Worm (Caenorhabditis elegans) whole organism, early embryonic: ENCODE data around the gene Y110A2AL.2.
A peak's percentile ranks its signal among the peaks of the same experiment; 100 is the strongest.

Experiments used
- B0310.2 ChIP-seq: sonication (generic microtip); optimal IDR thresholded peaks from 2 replicates; lab custom pipeline; 2016; ENCODE audit warnings: mild to moderate bottlenecking, missing genetic modification characterization, missing compliant biosample characterization
- F13C5.2 ChIP-seq: sonication (generic microtip); optimal IDR thresholded peaks from 2 replicates; lab custom pipeline; 2017; ENCODE audit warnings: mild to moderate bottlenecking, missing genetic modification characterization, inconsistent platforms, missing compliant biosample characterization
- aly-1 ChIP-seq: sonication (generic microtip); optimal IDR thresholded peaks from 2 replicates; lab custom pipeline; 2016; ENCODE audit warnings: missing genetic modification characterization, missing compliant biosample characterization
- ama-1 ChIP-seq: fragments of 150-350 bp; optimal IDR thresholded peaks from 2 replicates; lab custom pipeline; 2014
- ceh-13 ChIP-seq: fragments of 200-800 bp; sonication (Bioruptor generic); optimal IDR thresholded peaks from 2 replicates; lab custom pipeline; 2018; ENCODE audit warnings: mild to moderate bottlenecking, missing genetic modification characterization, missing compliant biosample characterization
- ceh-36 ChIP-seq: sonication (generic microtip); optimal IDR thresholded peaks from 2 replicates; lab custom pipeline; 2016; ENCODE audit warnings: missing genetic modification characterization, inconsistent platforms, missing compliant biosample characterization
- ets-7 ChIP-seq: sonication (generic microtip); optimal IDR thresholded peaks from 2 replicates; lab custom pipeline; 2016; ENCODE audit warnings: missing genotype, missing genetic modification characterization, missing compliant biosample characterization
- flt-1 ChIP-seq: fragments of 200-800 bp; sonication (Bioruptor generic); IDR thresholded peaks from 2 replicates; pipeline ENCODE4 v1.3.6; 2022; ENCODE audit warnings: missing genetic modification characterization, missing compliant biosample characterization
- hmbx-1 ChIP-seq: sonication (generic microtip); optimal IDR thresholded peaks from 2 replicates; lab custom pipeline; 2016; ENCODE audit warnings: mild to moderate bottlenecking, missing genetic modification characterization, missing compliant biosample characterization
- hmg-4 ChIP-seq: fragments of 200-800 bp; sonication (Bioruptor generic); optimal IDR thresholded peaks from 2 replicates; lab custom pipeline; 2018; ENCODE audit warnings: mild to moderate bottlenecking, missing genetic modification characterization, missing compliant biosample characterization
- hnd-1 ChIP-seq: sonication (generic microtip); optimal IDR thresholded peaks from 2 replicates; lab custom pipeline; 2016; ENCODE audit warnings: missing genetic modification characterization, missing compliant biosample characterization
- pes-1 ChIP-seq: fragments of 200-800 bp; sonication (Bioruptor generic); IDR thresholded peaks from 2 replicates; pipeline ENCODE4 v1.3.6; 2022; ENCODE audit warnings: missing genetic modification reagents, missing genetic modification characterization, missing compliant biosample characterization
- scrt-1 ChIP-seq: fragments of 200-800 bp; sonication (Bioruptor generic); IDR thresholded peaks from 2 replicates; pipeline ENCODE4 v1.3.6; 2022; ENCODE audit warnings: missing genetic modification characterization, missing compliant biosample characterization
- sea-1 ChIP-seq: fragments of 200-800 bp; sonication (Bioruptor generic); conservative IDR thresholded peaks from 2 replicates; pipeline ENCODE4 v1.3.6; 2022; ENCODE audit warnings: missing genetic modification characterization, missing compliant biosample characterization
- tbx-11 ChIP-seq: fragments of 200-800 bp; sonication (Bioruptor generic); IDR thresholded peaks from 2 replicates; pipeline ENCODE4 v1.3.6; 2022; ENCODE audit warnings: missing genetic modification characterization, missing compliant biosample characterization
- tbx-37 ChIP-seq: fragments of 200-800 bp; sonication (Bioruptor generic); conservative IDR thresholded peaks from 2 replicates; pipeline ENCODE4 v1.3.6; 2022; ENCODE audit warnings: missing genetic modification reagents, missing genetic modification characterization, missing compliant biosample characterization
- tra-4 ChIP-seq: sonication (generic microtip); optimal IDR thresholded peaks from 2 replicates; lab custom pipeline; 2017; ENCODE audit warnings: missing genetic modification characterization, missing compliant biosample characterization

Gene Y110A2AL.2

ce11 chrII:2867701-2868100 is at the start of gene Y110A2AL.2:
Gene Y110A2AL.2, plus strand, starts transcription at chrII:2868001.
- no peak for TF ChIP-seq tra-4 (tag; lab: Kevin White, UChicago)
- no peak for TF ChIP-seq hnd-1 (tag; lab: Kevin White, UChicago)
- no peak for TF ChIP-seq pes-1 (GFP tag; lab: Robert Waterston, UW)

- TF ChIP-seq B0310.2 (no peak), sea-1 (GFP tag; lab: Robert Waterston, UW) (no peak), hmbx-1 (tag; lab: Kevin White, UChicago) (no peak), ceh-36 (no peak), aly-1 (tag; lab: Kevin White, UChicago) (no peak), tra-4 (tag; lab: Kevin White, UChicago) (no peak), scrt-1 (GFP tag; lab: Robert Waterston, UW) (no peak)
Measured at ce11 chrII:2822435-2822920, 45.3 kb upstream of the Y110A2AL.2 start, which contains the start of the genes fut-4 and K12H6.10. Gene fut-4, minus strand, starts transcription at chrII:2822535. Gene K12H6.10, plus strand, starts transcription at chrII:2822870.

- TF ChIP-seq hmbx-1 (tag; lab: Kevin White, UChicago), result no peak
Measured at ce11 chrII:2824169-2824568, 43.6 kb upstream of the Y110A2AL.2 start, which contains the start of the genes K12H6.4 and K12H6.9. Gene K12H6.4, minus strand, starts transcription at chrII:2824269. Gene K12H6.9, plus strand, starts transcription at chrII:2824404.

- TF ChIP-seq F13C5.2 (tag; lab: Kevin White, UChicago), result no peak
Measured at ce11 chrII:2826073-2826472, 41.7 kb upstream of the Y110A2AL.2 start, which contains the start of gene K12H6.5. Gene K12H6.5, minus strand, starts transcription at chrII:2826173.

- no peak for TF ChIP-seq aly-1 (tag; lab: Kevin White, UChicago)
- TF ChIP-seq ama-1 (lab: Kevin White, UChicago), result peak; percentile 73
Measured at ce11 chrII:2827859-2828403, 39.9 kb upstream of the Y110A2AL.2 start, which contains the start of gene K12H6.8. Gene K12H6.8, plus strand, starts transcription at chrII:2827896.

- TF ChIP-seq F13C5.2 (tag; lab: Kevin White, UChicago) (no peak), sea-1 (GFP tag; lab: Robert Waterston, UW) (no peak), ceh-13 (GFP tag; lab: Kevin White, UChicago) (no peak), hmg-4 (no peak), scrt-1 (GFP tag; lab: Robert Waterston, UW) (no peak), B0310.2 (no peak), ceh-36 (no peak), pes-1 (GFP tag; lab: Robert Waterston, UW) (no peak), ama-1 (lab: Kevin White, UChicago) (no peak), ets-7 (tag; lab: Kevin White, UChicago) (no peak), tra-4 (tag; lab: Kevin White, UChicago) (no peak), aly-1 (tag; lab: Kevin White, UChicago) (no peak), hnd-1 (tag; lab: Kevin White, UChicago) (no peak), tbx-11 (GFP tag; lab: Robert Waterston, UW) (no peak), tbx-37 (no peak), flt-1 (GFP tag; lab: Robert Waterston, UW) (no peak), hmbx-1 (tag; lab: Kevin White, UChicago) (no peak)
Measured at ce11 chrII:2829482-2829881, 38.3 kb upstream of the Y110A2AL.2 start.

ce11 chrII:2830144-2830543 is 37.7 kb upstream of the Y110A2AL.2 start:
- no peak for TF ChIP-seq ceh-13 (GFP tag; lab: Kevin White, UChicago)
- no peak for TF ChIP-seq hmbx-1 (tag; lab: Kevin White, UChicago)
- TF ChIP-seq tra-4 (tag; lab: Kevin White, UChicago), result no peak
- no peak for TF ChIP-seq scrt-1 (GFP tag; lab: Robert Waterston, UW)
- TF ChIP-seq flt-1 (GFP tag; lab: Robert Waterston, UW), result no peak
- TF ChIP-seq tbx-37, result no peak
- TF ChIP-seq tbx-11 (GFP tag; lab: Robert Waterston, UW), result no peak
- TF ChIP-seq hnd-1 (tag; lab: Kevin White, UChicago), result no peak
- no peak for TF ChIP-seq ceh-36

ce11 chrII:2831173-2831572 is 36.6 kb upstream of the Y110A2AL.2 start, which contains the start of gene K12H6.6:
Gene K12H6.6, minus strand, starts transcription at chrII:2831233.
- no peak for TF ChIP-seq hnd-1 (tag; lab: Kevin White, UChicago)
- no peak for TF ChIP-seq ama-1 (lab: Kevin White, UChicago)
- TF ChIP-seq F13C5.2 (tag; lab: Kevin White, UChicago), result no peak
- no peak for TF ChIP-seq tbx-11 (GFP tag; lab: Robert Waterston, UW)
- no peak for TF ChIP-seq pes-1 (GFP tag; lab: Robert Waterston, UW)
- TF ChIP-seq flt-1 (GFP tag; lab: Robert Waterston, UW), result no peak
- TF ChIP-seq B0310.2, result no peak
- no peak for TF ChIP-seq hmbx-1 (tag; lab: Kevin White, UChicago)

- TF ChIP-seq aly-1 (tag; lab: Kevin White, UChicago) (no peak), B0310.2 (no peak), flt-1 (GFP tag; lab: Robert Waterston, UW) (no peak), pes-1 (GFP tag; lab: Robert Waterston, UW) (no peak), ama-1 (lab: Kevin White, UChicago) (no peak)
Measured at ce11 chrII:2832098-2832497, 35.7 kb upstream of the Y110A2AL.2 start.
